Worm (Caenorhabditis elegans) whole organism, L4 larva: Measurements from ENCODE around the gene ndx-6.
"Not testable (repeated sequence)": the region's sequence is repeated elsewhere in the genome, so short reads cannot be mapped to it uniquely, and the experiment has no call there.

Source experiments
- F37D6.2 ChIP-seq: sonication (generic microtip); optimal IDR thresholded peaks from 2 replicates; lab custom pipeline; 2016; ENCODE audit warnings: mild to moderate bottlenecking, missing genetic modification characterization, missing compliant biosample characterization
- aha-1 ChIP-seq: fragments of 150-350 bp; peaks from one replicate; lab custom pipeline; 2014; ENCODE audit warnings: missing biosample characterization, missing genetic modification characterization
- ceh-28 ChIP-seq: fragments of 150-350 bp; optimal IDR thresholded peaks from 2 replicates; lab custom pipeline; 2014; ENCODE audit warnings: missing biosample characterization, missing genetic modification reagents, missing genetic modification characterization
- jun-1 ChIP-seq: fragments of 150-350 bp; optimal IDR thresholded peaks from 2 replicates; lab custom pipeline; 2014; ENCODE audit warnings: missing biosample characterization, missing genetic modification reagents, missing genetic modification characterization
- lsy-2 ChIP-seq, 2 experiments: fragments of 150-350 bp in 1 of 2; sonication (generic microtip) in 1 of 2; optimal IDR thresholded peaks; 2 replicates each; lab custom pipeline; 2014 to 2017; ENCODE audit warnings: missing biosample characterization in 2 of 2, missing genetic modification characterization in 2 of 2
- madf-5 ChIP-seq, 2 experiments: fragments of 200-800 bp; sonication (Bioruptor generic); IDR thresholded peaks; 2 replicates each; pipeline ENCODE4 v1.3.6; 2022; ENCODE audit warnings: missing compliant biosample characterization in 2 of 2, missing genetic modification characterization in 2 of 2
- mdl-1 ChIP-seq, 2 experiments: fragments of 150-350 bp in 1 of 2; sonication (generic microtip) in 1 of 2; optimal IDR thresholded peaks; 2 replicates each; lab custom pipeline; 2014 to 2017; ENCODE audit warnings: missing biosample characterization in 2 of 2, missing genetic modification characterization in 2 of 2
- nhr-102 ChIP-seq: sonication (generic microtip); optimal IDR thresholded peaks from 2 replicates; lab custom pipeline; 2016; ENCODE audit warnings: mild to moderate bottlenecking, missing genetic modification characterization, moderate library complexity, missing compliant biosample characterization
- pha-4 ChIP-seq, 2 experiments: fragments of 150-350 bp in 1 of 2; fragments of 200-800 bp in 1 of 2; sonication (Bioruptor generic) in 1 of 2; IDR thresholded peaks in 1 of 2; optimal IDR thresholded peaks in 1 of 2; 2 replicates each; pipeline versions ENCODE4 v1.3.6 to Lab custom; 2014 to 2022; ENCODE audit warnings: missing genetic modification characterization in 2 of 2, missing genetic modification reagents in 2 of 2, missing biosample characterization in 1 of 2, missing compliant biosample characterization in 1 of 2
- saeg-2 ChIP-seq: fragments of 200-800 bp; sonication (Bioruptor generic); IDR thresholded peaks from 2 replicates; pipeline ENCODE4 v1.3.6; 2022; ENCODE audit warnings: missing genetic modification reagents, missing genetic modification characterization, missing compliant biosample characterization
- snpc-4 ChIP-seq: fragments of 150-350 bp; optimal IDR thresholded peaks from 2 replicates; lab custom pipeline; 2014; ENCODE audit warnings: missing biosample characterization, missing genetic modification characterization
- spr-3 ChIP-seq: fragments of 200-800 bp; sonication (Bioruptor generic); optimal IDR thresholded peaks from 2 replicates; lab custom pipeline; 2018; ENCODE audit warnings: mild to moderate bottlenecking, missing genetic modification characterization, missing compliant biosample characterization
- unc-130 ChIP-seq: sonication (generic microtip); optimal IDR thresholded peaks from 2 replicates; lab custom pipeline; 2016; ENCODE audit warnings: missing genetic modification reagents, missing genetic modification characterization, missing compliant biosample characterization

ce11 chrII:5346350-5346749 is 43.3 kb downstream of the ndx-6 start:
- TF ChIP-seq saeg-2 (GFP tag; lab: Robert Waterston, UW) (peak; percentile 90), lsy-2 (tag; optimal IDR thresholded peaks at IDR 0.05; lab: Kevin White, UChicago) (peak; percentile 26 to 73), madf-5 (GFP tag; IDR thresholded peaks at IDR 0.05; lab: Robert Waterston, UW) (peak in 1 of 2 experiments; percentile 86; a peak in 2 of 4 replicates), aha-1 (tag; lab: Kevin White, UChicago) (peak; percentile 63), unc-130 (GFP tag; lab: Kevin White, UChicago) (peak; percentile 15), pha-4 (GFP tag; IDR thresholded peaks at IDR 0.05; lab: Robert Waterston, UW) (peak; percentile 93), nhr-102 (tag; lab: Kevin White, UChicago) (peak; percentile 40)
- not testable (repeated sequence) for TF ChIP-seq jun-1 (tag; lab: Kevin White, UChicago); F37D6.2 (tag; lab: Kevin White, UChicago); mdl-1 (tag; optimal IDR thresholded peaks at IDR 0.05; lab: Kevin White, UChicago); spr-3 (GFP tag; lab: Kevin White, UChicago); ceh-28 (tag; lab: Kevin White, UChicago); snpc-4; pha-4 (tag; optimal IDR thresholded peaks at IDR 0.05; lab: Kevin White, UChicago)
